Worm (Caenorhabditis elegans) whole organism, L4 larva: ENCODE measurements around the gene phat-4.

Experiments
- D1046.2 ChIP-seq: fragments of 200-800 bp; sonication (Bioruptor generic); IDR thresholded peaks from 2 replicates; pipeline ENCODE4 v1.3.6; 2022; ENCODE audit warnings: missing genetic modification characterization, missing compliant biosample characterization
- F26F4.8 ChIP-seq: fragments of 200-800 bp; sonication (Bioruptor generic); conservative IDR thresholded peaks from 2 replicates; pipeline ENCODE4 v1.3.6; 2022; ENCODE audit warnings: missing genetic modification characterization, missing compliant biosample characterization
- F44E2.7 ChIP-seq: fragments of 200-800 bp; sonication (Bioruptor generic); IDR thresholded peaks from 2 replicates; pipeline ENCODE4 v2.1.2; 2022; ENCODE audit warnings: missing genetic modification characterization, missing compliant biosample characterization
- Y105C5A.15 ChIP-seq: fragments of 200-800 bp; sonication (Bioruptor generic); IDR thresholded peaks from 2 replicates; pipeline ENCODE4 v1.3.6; 2022; ENCODE audit warnings: missing genetic modification characterization, missing compliant biosample characterization
- Y48G9A.11 ChIP-seq: fragments of 200-800 bp; sonication (Bioruptor generic); IDR thresholded peaks from 2 replicates; pipeline ENCODE4 v1.3.6; 2022; ENCODE audit warnings: missing genetic modification reagents, missing genetic modification characterization, missing compliant biosample characterization
- Y75B8A.6 ChIP-seq: fragments of 200-800 bp; sonication (Bioruptor generic); IDR thresholded peaks from 2 replicates; pipeline ENCODE4 v1.3.6; 2022; ENCODE audit warnings: missing genetic modification reagents, missing genetic modification characterization, missing compliant biosample characterization
- ceh-28 ChIP-seq: fragments of 150-350 bp; optimal IDR thresholded peaks from 2 replicates; lab custom pipeline; 2014; ENCODE audit warnings: missing biosample characterization, missing genetic modification reagents, missing genetic modification characterization
- ceh-32 ChIP-seq: sonication (generic microtip); optimal IDR thresholded peaks from 2 replicates; lab custom pipeline; 2016; ENCODE audit warnings: mild to moderate bottlenecking, missing genetic modification characterization, missing compliant biosample characterization; ENCODE audit not compliant: poor library complexity
- ceh-44 ChIP-seq: fragments of 200-800 bp; sonication (Bioruptor generic); IDR thresholded peaks from 2 replicates; pipeline ENCODE4 v1.3.6; 2022; ENCODE audit warnings: missing genetic modification reagents, missing genetic modification characterization, missing compliant biosample characterization
- ceh-62 ChIP-seq: sonication (generic microtip); optimal IDR thresholded peaks from 2 replicates; lab custom pipeline; 2017; ENCODE audit warnings: missing biosample characterization, missing genetic modification characterization
- cey-2 ChIP-seq: sonication (generic microtip); optimal IDR thresholded peaks from 3 replicates; lab custom pipeline; 2017; ENCODE audit warnings: missing genetic modification characterization, mild to moderate bottlenecking, missing compliant biosample characterization, antibody characterized with exemption, borderline replicate concordance; ENCODE audit not compliant: insufficient read depth
- ctbp-1 ChIP-seq: fragments of 200-800 bp; sonication (Bioruptor generic); IDR thresholded peaks from 2 replicates; pipeline ENCODE4 v1.3.6; 2022; ENCODE audit warnings: missing genetic modification reagents, missing genetic modification characterization, missing compliant biosample characterization
- daf-12 ChIP-seq: fragments of 150-350 bp; optimal IDR thresholded peaks from 2 replicates; lab custom pipeline; 2014; ENCODE audit warnings: missing biosample characterization, missing genetic modification reagents, missing genetic modification characterization
- daf-16 ChIP-seq, 3 experiments: sonication (generic microtip); optimal IDR thresholded peaks; 2 replicates each; lab custom pipeline; 2016 to 2017; ENCODE audit warnings: missing genetic modification characterization in 3 of 3, missing genetic modification reagents in 3 of 3, mild to moderate bottlenecking in 2 of 3, missing compliant biosample characterization in 2 of 3, missing biosample characterization in 1 of 3, moderate library complexity in 1 of 3
- dmd-8 ChIP-seq: fragments of 200-800 bp; sonication (Bioruptor generic); IDR thresholded peaks from 2 replicates; pipeline ENCODE4 v1.3.6; 2022; ENCODE audit warnings: missing genetic modification characterization, missing compliant biosample characterization
- dpl-1 ChIP-seq: fragments of 150-350 bp; optimal IDR thresholded peaks from 2 replicates; lab custom pipeline; 2014; ENCODE audit warnings: missing biosample characterization, missing genetic modification reagents, missing genetic modification characterization
- duxl-1 ChIP-seq: sonication (generic microtip); optimal IDR thresholded peaks from 2 replicates; lab custom pipeline; 2016; ENCODE audit warnings: mild to moderate bottlenecking, missing genetic modification characterization, moderate library complexity, missing compliant biosample characterization; ENCODE audit not compliant: poor library complexity
- egl-43 ChIP-seq: fragments of 200-800 bp; sonication (Bioruptor generic); IDR thresholded peaks from 2 replicates; pipeline ENCODE4 v1.3.6; 2022; ENCODE audit warnings: missing genetic modification reagents, missing genetic modification characterization, missing compliant biosample characterization
- fkh-10 ChIP-seq: fragments of 150-350 bp; optimal IDR thresholded peaks from 2 replicates; lab custom pipeline; 2014; ENCODE audit warnings: missing biosample characterization, missing genetic modification reagents, missing genetic modification characterization
- gei-8 ChIP-seq: fragments of 200-800 bp; sonication (Bioruptor generic); optimal IDR thresholded peaks from 2 replicates; lab custom pipeline; 2018; ENCODE audit warnings: mild to moderate bottlenecking, missing genetic modification characterization, missing compliant biosample characterization
- hlh-30 ChIP-seq: sonication (generic microtip); optimal IDR thresholded peaks from 2 replicates; lab custom pipeline; 2017; ENCODE audit warnings: antibody characterized with exemption, mild to moderate bottlenecking, missing genetic modification characterization, missing compliant biosample characterization; ENCODE audit not compliant: insufficient read depth
- lim-7 ChIP-seq: fragments of 200-800 bp; sonication (Bioruptor generic); IDR thresholded peaks from 2 replicates; pipeline ENCODE4 v1.3.6; 2022; ENCODE audit warnings: missing genetic modification characterization, missing compliant biosample characterization
- lin-13 ChIP-seq: fragments of 150-350 bp; optimal IDR thresholded peaks from 2 replicates; lab custom pipeline; 2014; ENCODE audit warnings: missing biosample characterization, missing genetic modification reagents, missing genetic modification characterization
- lin-29 ChIP-seq: fragments of 200-800 bp; sonication (Bioruptor generic); IDR thresholded peaks from 2 replicates; pipeline ENCODE4 v1.3.6; 2022; ENCODE audit warnings: missing genetic modification reagents, missing genetic modification characterization, missing compliant biosample characterization
- lir-3 ChIP-seq: sonication (generic microtip); optimal IDR thresholded peaks from 2 replicates; lab custom pipeline; 2016; ENCODE audit warnings: mild to moderate bottlenecking, missing genetic modification characterization, missing compliant biosample characterization
- madf-5 ChIP-seq, 2 experiments: fragments of 200-800 bp; sonication (Bioruptor generic); IDR thresholded peaks; 2 replicates each; pipeline ENCODE4 v1.3.6; 2022; ENCODE audit warnings: missing compliant biosample characterization in 2 of 2, missing genetic modification characterization in 2 of 2
- mep-1 ChIP-seq: fragments of 150-350 bp; sonication (generic microtip); optimal IDR thresholded peaks from 3 replicates; lab custom pipeline; 2014; ENCODE audit warnings: missing biosample characterization, missing genetic modification characterization
- mxl-2 ChIP-seq: fragments of 200-800 bp; sonication (Bioruptor generic); conservative IDR thresholded peaks from 2 replicates; pipeline ENCODE4 v1.3.6; 2022; ENCODE audit warnings: missing genetic modification reagents, missing genetic modification characterization, missing compliant biosample characterization
- nhr-102 ChIP-seq: sonication (generic microtip); optimal IDR thresholded peaks from 2 replicates; lab custom pipeline; 2016; ENCODE audit warnings: mild to moderate bottlenecking, missing genetic modification characterization, moderate library complexity, missing compliant biosample characterization
- nhr-237 ChIP-seq: sonication (generic microtip); optimal IDR thresholded peaks from 2 replicates; lab custom pipeline; 2017; ENCODE audit warnings: missing biosample characterization, missing genetic modification characterization
- nhr-41 ChIP-seq: fragments of 200-800 bp; sonication (Bioruptor generic); IDR thresholded peaks from 2 replicates; pipeline ENCODE4 v1.3.6; 2022; ENCODE audit warnings: missing genetic modification reagents, missing genetic modification characterization, missing compliant biosample characterization
- nhr-76 ChIP-seq: fragments of 150-350 bp; optimal IDR thresholded peaks from 2 replicates; lab custom pipeline; 2014; ENCODE audit warnings: missing biosample characterization, missing genetic modification characterization
- pha-4 ChIP-seq, 2 experiments: fragments of 150-350 bp in 1 of 2; fragments of 200-800 bp in 1 of 2; sonication (Bioruptor generic) in 1 of 2; IDR thresholded peaks in 1 of 2; optimal IDR thresholded peaks in 1 of 2; 2 replicates each; pipeline versions ENCODE4 v1.3.6 to Lab custom; 2014 to 2022; ENCODE audit warnings: missing genetic modification characterization in 2 of 2, missing genetic modification reagents in 2 of 2, missing biosample characterization in 1 of 2, missing compliant biosample characterization in 1 of 2
- pqm-1 ChIP-seq: sonication (generic microtip); optimal IDR thresholded peaks from 2 replicates; lab custom pipeline; 2017; ENCODE audit warnings: missing biosample characterization, missing genetic modification characterization
- saeg-2 ChIP-seq: fragments of 200-800 bp; sonication (Bioruptor generic); IDR thresholded peaks from 2 replicates; pipeline ENCODE4 v1.3.6; 2022; ENCODE audit warnings: missing genetic modification reagents, missing genetic modification characterization, missing compliant biosample characterization
- snpc-1.2 ChIP-seq: fragments of 200-800 bp; sonication (Bioruptor generic); IDR thresholded peaks from 2 replicates; pipeline ENCODE4 v1.3.6; 2022; ENCODE audit warnings: missing genetic modification reagents, missing genetic modification characterization, missing compliant biosample characterization
- spr-3 ChIP-seq: fragments of 200-800 bp; sonication (Bioruptor generic); optimal IDR thresholded peaks from 2 replicates; lab custom pipeline; 2018; ENCODE audit warnings: mild to moderate bottlenecking, missing genetic modification characterization, missing compliant biosample characterization
- tra-1 ChIP-seq: fragments of 200-800 bp; sonication (Bioruptor generic); IDR thresholded peaks from 2 replicates; pipeline ENCODE4 v1.3.6; 2022; ENCODE audit warnings: missing genetic modification reagents, missing genetic modification characterization, missing compliant biosample characterization
- ztf-7 ChIP-seq: fragments of 150-350 bp; optimal IDR thresholded peaks from 2 replicates; lab custom pipeline; 2014; ENCODE audit warnings: missing biosample characterization, missing genetic modification characterization

phat-4 gene

DNA sequence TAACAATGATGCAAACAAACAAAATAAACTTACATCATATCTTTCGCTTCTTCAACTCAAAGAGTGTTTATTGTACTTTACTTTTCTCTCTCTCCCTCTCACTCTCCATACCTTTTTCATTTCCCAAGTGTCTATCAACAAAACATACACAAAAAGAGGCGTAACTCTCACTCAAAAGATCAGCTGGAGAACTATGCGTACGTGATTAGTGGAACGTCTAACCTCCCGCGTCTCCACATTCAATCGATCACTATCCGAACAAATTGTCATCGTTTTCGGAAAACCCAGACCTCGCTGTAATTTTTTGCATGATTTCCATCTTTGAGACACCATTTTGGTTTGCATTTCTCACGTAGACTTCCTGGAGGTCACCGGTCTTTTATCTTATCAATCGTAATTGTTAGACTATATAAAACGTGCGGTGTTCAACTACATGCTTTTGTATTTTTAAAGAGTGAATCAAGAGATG lies 1.8 kb downstream of the phat-4 start, which contains the start of gene nhr-57 (continued):
- TF ChIP-seq egl-43 (GFP tag; lab: Robert Waterston, UW): no peak
- TF ChIP-seq madf-5 (GFP tag; IDR thresholded peaks at IDR 0.05; lab: Robert Waterston, UW): no peak
- TF ChIP-seq pha-4 (GFP tag; IDR thresholded peaks at IDR 0.05; lab: Robert Waterston, UW): peak; percentile 70; the same call in 1 of the 2 replicates
- TF ChIP-seq pha-4 (tag; optimal IDR thresholded peaks at IDR 0.05; lab: Kevin White, UChicago): peak; percentile 71
- no peak for TF ChIP-seq lim-7 (GFP tag; lab: Robert Waterston, UW)
- TF ChIP-seq duxl-1 (tag; lab: Kevin White, UChicago): no peak
- TF ChIP-seq snpc-1.2 (GFP tag; lab: Robert Waterston, UW): no peak
- TF ChIP-seq ztf-7 (tag; lab: Kevin White, UChicago): peak; percentile 11
- TF ChIP-seq daf-16 (GFP tag; optimal IDR thresholded peaks at IDR 0.05; lab: Kevin White, UChicago): peak in 1 of 2 experiments; percentile 40
- TF ChIP-seq daf-16 (tag; optimal IDR thresholded peaks at IDR 0.05; lab: Kevin White, UChicago): peak; percentile 84
- 0 out of 2 replicates have a peak, but pooled peaks have one; percentile 14 for TF ChIP-seq dmd-8 (GFP tag; lab: Robert Waterston, UW)
- TF ChIP-seq lir-3 (tag; lab: Kevin White, UChicago): no peak
- TF ChIP-seq saeg-2 (GFP tag; lab: Robert Waterston, UW): 0 out of 2 replicates have a peak, but pooled peaks have one; percentile 54
- no peak for TF ChIP-seq Y105C5A.15 (GFP tag; lab: Robert Waterston, UW)
- TF ChIP-seq D1046.2: no peak
- TF ChIP-seq lin-29 (GFP tag; lab: Robert Waterston, UW): no peak
- TF ChIP-seq Y48G9A.11: no peak
- no peak for TF ChIP-seq mep-1 (tag; lab: Kevin White, UChicago)
- TF ChIP-seq hlh-30 (tag; lab: Kevin White, UChicago): peak; percentile 70
- no peak for TF ChIP-seq fkh-10
- TF ChIP-seq cey-2: peak; percentile 53
- no peak for TF ChIP-seq ceh-44 (GFP tag; lab: Robert Waterston, UW)
- TF ChIP-seq ctbp-1 (GFP tag; lab: Robert Waterston, UW): no peak
- TF ChIP-seq F26F4.8 (GFP tag; lab: Robert Waterston, UW): no peak
- TF ChIP-seq spr-3: no peak
- TF ChIP-seq nhr-76 (tag; lab: Kevin White, UChicago): no peak
- no peak for TF ChIP-seq F44E2.7 (GFP tag; lab: Robert Waterston, UW)
- TF ChIP-seq Y75B8A.6: no peak
- peak; percentile 35 for TF ChIP-seq pqm-1 (tag; lab: Kevin White, UChicago)
- TF ChIP-seq ceh-62 (tag; lab: Kevin White, UChicago): no peak
- TF ChIP-seq dpl-1 (GFP tag; lab: Kevin White, UChicago): peak; percentile 4
- TF ChIP-seq lin-13 (GFP tag; lab: Kevin White, UChicago): no peak
- TF ChIP-seq mxl-2 (GFP tag; lab: Robert Waterston, UW): no peak
- no peak for TF ChIP-seq ceh-32
- no peak for TF ChIP-seq nhr-41 (GFP tag; lab: Robert Waterston, UW)
- peak; percentile 78 for TF ChIP-seq gei-8 (GFP tag; lab: Kevin White, UChicago)
- 0 out of 2 replicates have a peak, but pooled peaks have one; percentile 53 for TF ChIP-seq tra-1

DNA sequence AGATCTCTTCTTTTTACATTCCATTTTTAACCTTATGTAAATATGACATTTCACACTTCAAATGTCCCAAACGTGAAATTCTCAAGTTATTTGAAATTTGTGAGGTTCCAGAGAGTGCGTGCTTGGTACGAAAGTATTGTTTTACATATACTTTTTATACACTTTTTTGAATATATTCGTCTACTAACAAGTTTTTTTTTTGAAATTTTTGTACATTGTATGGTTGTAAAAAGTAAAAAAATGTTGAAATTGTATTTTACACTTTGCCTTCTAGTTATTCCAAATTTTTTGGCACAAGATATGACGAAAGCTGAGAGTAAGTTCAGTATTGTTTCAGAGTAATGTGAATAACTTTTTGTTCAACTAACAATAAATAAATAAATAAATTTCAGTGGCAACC lies 5.0 kb downstream of the phat-4 start, which contains the start of gene lgc-1:
TSS of gene lgc-1 (plus strand) at position 301 of the 400 bp plus-strand sequence.
- TF ChIP-seq nhr-237 (no peak), Y105C5A.15 (GFP tag; lab: Robert Waterston, UW) (no peak), daf-12 (no peak)

DNA sequence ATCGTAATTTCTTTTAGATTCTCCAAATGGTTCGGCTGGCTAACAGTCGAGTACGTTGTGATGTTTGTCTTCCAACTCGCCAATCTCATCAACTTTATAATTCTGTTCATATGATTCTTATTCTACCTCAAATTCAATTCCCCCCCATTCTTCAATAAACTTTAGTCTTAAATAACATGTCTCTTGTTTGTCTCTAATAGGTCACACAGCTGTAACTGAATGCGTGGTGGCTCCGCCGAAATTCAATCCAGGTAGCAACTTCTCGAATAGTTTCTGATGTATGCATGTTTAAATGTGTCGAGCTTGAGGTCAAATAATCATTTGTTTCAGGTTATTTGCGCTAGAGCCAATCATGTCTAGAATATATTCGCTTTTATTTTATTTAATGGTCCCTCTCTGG lies 9.0 kb downstream of the phat-4 start, which contains the start of gene lgc-29:
TSS of gene lgc-29 (plus strand) at position 301 of the 400 bp plus-strand sequence.
- TF ChIP-seq nhr-237 (no peak), dpl-1 (GFP tag; lab: Kevin White, UChicago) (no peak), ceh-28 (tag; lab: Kevin White, UChicago) (no peak), nhr-102 (tag; lab: Kevin White, UChicago) (no peak)
